Fruit fly (Drosophila melanogaster) whole organism, prepupa: ENCODE data around the gene CG13008.

Experiments
- CG31627 ChIP-seq: fragments of 200-800 bp; sonication (Bioruptor generic); optimal IDR thresholded peaks from 3 replicates; lab custom pipeline; 2016; ENCODE audit warnings: missing biosample characterization, missing genetic modification characterization
- Ets21C ChIP-seq: fragments of 200-800 bp; sonication (Bioruptor generic); optimal IDR thresholded peaks from 3 replicates; lab custom pipeline; 2016; ENCODE audit warnings: missing biosample characterization, missing genetic modification characterization
- Sox102F ChIP-seq: fragments of 200-800 bp; sonication (Bioruptor generic); optimal IDR thresholded peaks from 2 replicates; lab custom pipeline; 2016; ENCODE audit warnings: missing biosample characterization, mild to moderate bottlenecking, missing genetic modification characterization
- dac ChIP-seq: fragments of 200-800 bp; sonication (Bioruptor generic); optimal IDR thresholded peaks from 2 replicates; lab custom pipeline; 2017; ENCODE audit warnings: missing biosample characterization, mild to moderate bottlenecking, missing genetic modification characterization

- TF ChIP-seq Sox102F (GFP tag; lab: Kevin White, UChicago), result no peak
- TF ChIP-seq dac, result no peak
- no peak for TF ChIP-seq CG31627
- TF ChIP-seq Ets21C (GFP tag; lab: Kevin White, UChicago), result no peak
These were observed 29.5 kb downstream of the CG13008 start, which contains the start of gene CG32568 for dm6 chrX:16740606-16741005.
